Fruit fly (Drosophila melanogaster) whole organism, embryonic: Measurements from ENCODE around the gene CG10669.

Experiments
- BEAF-32 ChIP-seq: fragments of 200-800 bp; sonication (Bioruptor generic); optimal IDR thresholded peaks from 3 replicates; lab custom pipeline; 2017; ENCODE audit warnings: missing biosample characterization, missing genetic modification characterization, mild to moderate bottlenecking, moderate library complexity, missing genetic modification reagents
- Blimp-1 ChIP-seq: fragments of 200-800 bp; sonication (Bioruptor generic); optimal IDR thresholded peaks from 3 replicates; lab custom pipeline; 2018; ENCODE audit warnings: missing biosample characterization, missing genetic modification characterization, mild to moderate bottlenecking, moderate library complexity, missing genetic modification reagents
- CG12071 ChIP-seq: fragments of 200-800 bp; sonication (Bioruptor generic); optimal IDR thresholded peaks from 3 replicates; lab custom pipeline; 2018; ENCODE audit warnings: missing biosample characterization, mild to moderate bottlenecking, missing genetic modification characterization
- CG13296 ChIP-seq: fragments of 200-800 bp; sonication (Bioruptor generic); optimal IDR thresholded peaks from 3 replicates; lab custom pipeline; 2018; ENCODE audit warnings: missing biosample characterization, mild to moderate bottlenecking, missing genetic modification characterization
- CG13894 ChIP-seq: fragments of 200-800 bp; sonication (Bioruptor generic); optimal IDR thresholded peaks from 3 replicates; lab custom pipeline; 2018; ENCODE audit warnings: missing biosample characterization, mild to moderate bottlenecking, missing genetic modification characterization, moderate library complexity
- CG14965 ChIP-seq: fragments of 200-800 bp; sonication (Bioruptor generic); optimal IDR thresholded peaks from 2 replicates; lab custom pipeline; 2016; ENCODE audit warnings: missing biosample characterization, missing genetic modification characterization, borderline replicate concordance
- CG15011 ChIP-seq: fragments of 200-800 bp; sonication (Bioruptor generic); optimal IDR thresholded peaks from 3 replicates; lab custom pipeline; 2018; ENCODE audit warnings: missing biosample characterization, mild to moderate bottlenecking, missing genetic modification characterization
- CG17829 ChIP-seq: fragments of 200-800 bp; optimal IDR thresholded peaks from 2 replicates; lab custom pipeline; 2019; ENCODE audit warnings: missing biosample characterization, mild to moderate bottlenecking, missing genetic modification characterization, moderate library complexity
- CG18011 ChIP-seq: fragments of 200-800 bp; sonication (Bioruptor generic); optimal IDR thresholded peaks from 2 replicates; lab custom pipeline; 2017; ENCODE audit warnings: missing biosample characterization, missing genetic modification characterization, mild to moderate bottlenecking, moderate library complexity, missing genotype
- CG2120 ChIP-seq: fragments of 200-800 bp; sonication (Bioruptor generic); optimal IDR thresholded peaks from 3 replicates; lab custom pipeline; 2016; ENCODE audit warnings: missing biosample characterization, missing genetic modification characterization
- CG2678 ChIP-seq: fragments of 200-800 bp; sonication (Bioruptor generic); optimal IDR thresholded peaks from 3 replicates; lab custom pipeline; 2019; ENCODE audit warnings: missing biosample characterization, mild to moderate bottlenecking, missing genetic modification characterization, moderate library complexity
- CG3281 ChIP-seq: fragments of 200-800 bp; sonication (Bioruptor generic); optimal IDR thresholded peaks from 3 replicates; lab custom pipeline; 2017; ENCODE audit warnings: missing biosample characterization, mild to moderate bottlenecking, missing genetic modification characterization
- CG34376 ChIP-seq: fragments of 200-800 bp; sonication (Bioruptor generic); optimal IDR thresholded peaks from 2 replicates; lab custom pipeline; 2018; ENCODE audit warnings: missing biosample characterization, mild to moderate bottlenecking, missing genetic modification characterization
- CG42726 ChIP-seq: fragments of 200-800 bp; sonication (Bioruptor generic); IDR thresholded peaks from 2 replicates; pipeline ENCODE4 v1.3.6; 2022; ENCODE audit warnings: missing biosample characterization, missing genetic modification characterization; ENCODE audit not compliant: partially characterized antibody
- CG5953 ChIP-seq: fragments of 200-800 bp; sonication (Bioruptor generic); IDR thresholded peaks from 2 replicates; pipeline ENCODE4 v1.3.6; 2022; ENCODE audit warnings: missing biosample characterization, missing genetic modification characterization
- CrebB ChIP-seq: fragments of 200-800 bp; sonication (Bioruptor generic); optimal IDR thresholded peaks from 3 replicates; lab custom pipeline; 2018; ENCODE audit warnings: missing biosample characterization, mild to moderate bottlenecking, missing genetic modification characterization
- D19A ChIP-seq: fragments of 200-800 bp; optimal IDR thresholded peaks from 3 replicates; lab custom pipeline; 2019; ENCODE audit warnings: missing biosample characterization, mild to moderate bottlenecking, missing genetic modification characterization, moderate library complexity
- D19B ChIP-seq: fragments of 200-800 bp; sonication (Bioruptor generic); optimal IDR thresholded peaks from 2 replicates; lab custom pipeline; 2017; ENCODE audit warnings: missing biosample characterization, mild to moderate bottlenecking, missing genetic modification characterization
- Dip2 ChIP-seq: fragments of 200-800 bp; sonication (Bioruptor generic); IDR thresholded peaks from 2 replicates; pipeline ENCODE4 v1.3.6; 2022; ENCODE audit warnings: missing biosample characterization, missing genetic modification characterization
- Dll ChIP-seq: fragments of 200-800 bp; sonication (Bioruptor generic); IDR thresholded peaks from 4 replicates; pipeline ENCODE4 v1.3.6; 2022; ENCODE audit warnings: missing biosample characterization, missing genetic modification characterization; ENCODE audit not compliant: partially characterized antibody
- Eip74EF ChIP-seq, 2 experiments: fragments of 200-800 bp in 1 of 2; fragments of >200 bp in 1 of 2; sonication (Bioruptor generic) in 1 of 2; optimal IDR thresholded peaks; 2 replicates each; lab custom pipeline; 2017 to 2019; ENCODE audit warnings: missing biosample characterization in 2 of 2, missing genetic modification characterization in 2 of 2, mild to moderate bottlenecking in 1 of 2, moderate library complexity in 1 of 2
- GATAe ChIP-seq: fragments of 200-800 bp; sonication (Bioruptor generic); conservative IDR thresholded peaks from 2 replicates; pipeline ENCODE4 v1.3.6; 2022; ENCODE audit warnings: missing biosample characterization, missing genetic modification characterization
- HLHmδ ChIP-seq: fragments of 200-800 bp; sonication (Bioruptor generic); optimal IDR thresholded peaks from 2 replicates; lab custom pipeline; 2018; ENCODE audit warnings: missing biosample characterization, mild to moderate bottlenecking, missing genetic modification characterization, moderate library complexity
- Hsf ChIP-seq: fragments of 200-800 bp; sonication (Bioruptor generic); optimal IDR thresholded peaks from 3 replicates; lab custom pipeline; 2016; ENCODE audit warnings: missing biosample characterization, missing genetic modification characterization
- Lim3 ChIP-seq: fragments of 200-800 bp; sonication (Bioruptor generic); IDR thresholded peaks from 2 replicates; pipeline ENCODE4 v1.3.6; 2022; ENCODE audit warnings: missing biosample characterization, missing genetic modification characterization
- Meics ChIP-seq: fragments of 200-800 bp; sonication (Bioruptor generic); optimal IDR thresholded peaks from 2 replicates; lab custom pipeline; 2017; ENCODE audit warnings: missing biosample characterization, mild to moderate bottlenecking, missing genetic modification characterization
- Oaz ChIP-seq: fragments of 200-800 bp; sonication (Bioruptor generic); IDR thresholded peaks from 2 replicates; pipeline ENCODE4 v1.3.6; 2022; ENCODE audit warnings: missing biosample characterization, missing genetic modification characterization
- Pdp1 ChIP-seq, 2 experiments: fragments of 200-800 bp; sonication (Bioruptor generic); optimal IDR thresholded peaks; 3 replicates each; lab custom pipeline; 2016; ENCODE audit warnings: missing biosample characterization in 2 of 2, missing genetic modification characterization in 2 of 2, mild to moderate bottlenecking in 1 of 2, moderate library complexity in 1 of 2
- Rx ChIP-seq: fragments of 200-800 bp; sonication (Bioruptor generic); IDR thresholded peaks from 2 replicates; pipeline ENCODE4 v1.3.6; 2022; ENCODE audit warnings: missing biosample characterization, missing genetic modification characterization
- YL-1 ChIP-seq: fragments of 200-800 bp; sonication (Bioruptor generic); optimal IDR thresholded peaks from 3 replicates; lab custom pipeline; 2017; ENCODE audit warnings: missing biosample characterization, mild to moderate bottlenecking, missing genetic modification characterization
- aop ChIP-seq: fragments of 200-800 bp; sonication (Bioruptor generic); IDR thresholded peaks from 2 replicates; pipeline ENCODE4 v1.3.6; 2022; ENCODE audit warnings: missing biosample characterization, missing genetic modification characterization
- ato ChIP-seq: fragments of 200-800 bp; sonication (Bioruptor generic); IDR thresholded peaks from 2 replicates; pipeline ENCODE4 v1.3.6; 2022; ENCODE audit warnings: missing biosample characterization, missing genetic modification characterization; ENCODE audit not compliant: partially characterized antibody
- cad ChIP-seq: fragments of >200 bp; optimal IDR thresholded peaks from 2 replicates; lab custom pipeline; 2017; ENCODE audit warnings: missing biosample characterization, missing genetic modification characterization
- emc ChIP-seq: fragments of 200-800 bp; sonication (Bioruptor generic); optimal IDR thresholded peaks from 2 replicates; lab custom pipeline; 2016; ENCODE audit warnings: missing biosample characterization, missing genetic modification characterization
- esg ChIP-seq: fragments of 200-800 bp; sonication (Bioruptor generic); conservative IDR thresholded peaks from 2 replicates; pipeline ENCODE4 v1.3.6; 2022; ENCODE audit warnings: missing biosample characterization, missing genetic modification characterization
- exex ChIP-seq: fragments of 200-800 bp; sonication (Bioruptor generic); optimal IDR thresholded peaks from 4 replicates; lab custom pipeline; 2018; ENCODE audit warnings: missing biosample characterization, mild to moderate bottlenecking, missing genetic modification characterization, moderate library complexity
- grn ChIP-seq: fragments of 200-800 bp; sonication (Bioruptor generic); optimal IDR thresholded peaks from 3 replicates; lab custom pipeline; 2017; ENCODE audit warnings: missing biosample characterization, missing genetic modification characterization
- gsb-n ChIP-seq: fragments of 200-800 bp; sonication (Bioruptor generic); optimal IDR thresholded peaks from 3 replicates; lab custom pipeline; 2018; ENCODE audit warnings: missing biosample characterization, mild to moderate bottlenecking, missing genetic modification characterization
- luna ChIP-seq: fragments of 200-800 bp; sonication (Bioruptor generic); optimal IDR thresholded peaks from 2 replicates; lab custom pipeline; 2016; ENCODE audit warnings: missing biosample characterization, missing genetic modification characterization
- mirr ChIP-seq: fragments of 200-800 bp; sonication (Bioruptor generic); optimal IDR thresholded peaks from 3 replicates; lab custom pipeline; 2018; ENCODE audit warnings: missing biosample characterization, mild to moderate bottlenecking, missing genetic modification characterization
- prd ChIP-seq, 3 experiments: fragments of >200 bp in 2 of 3; fragments of 200-800 bp in 1 of 3; sonication (Bioruptor generic) in 1 of 3; optimal IDR thresholded peaks in 2 of 3; IDR thresholded peaks in 1 of 3; 2 replicates in 2 of 3; 3 replicates in 1 of 3; pipeline versions ENCODE4 v1.3.6 to Lab custom; 2017 to 2022; ENCODE audit warnings: missing biosample characterization in 1 of 3, missing genetic modification characterization in 1 of 3
- run ChIP-seq: fragments of 200-800 bp; sonication (Bioruptor generic); optimal IDR thresholded peaks from 3 replicates; lab custom pipeline; 2018; ENCODE audit warnings: missing biosample characterization, mild to moderate bottlenecking, missing genetic modification characterization
- schlank ChIP-seq: fragments of 200-800 bp; sonication (Bioruptor generic); optimal IDR thresholded peaks from 2 replicates; lab custom pipeline; 2018; ENCODE audit warnings: missing biosample characterization, mild to moderate bottlenecking, missing genetic modification characterization
- sd ChIP-seq: fragments of 200-800 bp; sonication (Bioruptor generic); optimal IDR thresholded peaks from 3 replicates; lab custom pipeline; 2018; ENCODE audit warnings: missing biosample characterization, mild to moderate bottlenecking, missing genetic modification characterization, moderate library complexity
- slbo ChIP-seq: fragments of 200-800 bp; sonication (Bioruptor generic); IDR thresholded peaks from 2 replicates; pipeline ENCODE4 v1.3.6; 2022; ENCODE audit warnings: missing biosample characterization, missing genetic modification characterization
- slp2 ChIP-seq: fragments of 200-800 bp; sonication (Bioruptor generic); optimal IDR thresholded peaks from 2 replicates; lab custom pipeline; 2016; ENCODE audit warnings: missing biosample characterization, missing genetic modification characterization
- sug ChIP-seq: fragments of 200-800 bp; optimal IDR thresholded peaks from 2 replicates; lab custom pipeline; 2019; ENCODE audit warnings: missing biosample characterization, mild to moderate bottlenecking, missing genetic modification characterization, moderate library complexity
- z ChIP-seq: fragments of 200-800 bp; sonication (Bioruptor generic); IDR thresholded peaks from 3 replicates; pipeline ENCODE4 v1.3.6; 2022; ENCODE audit warnings: missing biosample characterization, missing genetic modification characterization

Gene CG10669

dm6 chr3R:25320898-25321297 is 14.1 kb downstream of the CG10669 start (continued):
- no peak for TF ChIP-seq cad (GFP tag; lab: Kevin White, UChicago)
- no peak for TF ChIP-seq YL-1 (GFP tag; lab: Kevin White, UChicago)
- no peak for TF ChIP-seq BEAF-32
- TF ChIP-seq z (GFP tag; lab: Robert Waterston, UW): no peak
- no peak for TF ChIP-seq CG42726 (GFP tag; lab: Robert Waterston, UW)
- peak; percentile 91 for TF ChIP-seq sd
- peak; percentile 69 for TF ChIP-seq grn (GFP tag; lab: Kevin White, UChicago)
- no peak for TF ChIP-seq Dll (GFP tag; lab: Robert Waterston, UW)
- no peak for TF ChIP-seq CG14965
- no peak for TF ChIP-seq D19A (tag; lab: Kevin White, UChicago)
- no peak for TF ChIP-seq HLHmδ (GFP tag; lab: Kevin White, UChicago)
- TF ChIP-seq Rx (GFP tag; lab: Robert Waterston, UW): no peak
- TF ChIP-seq exex (tag; lab: Kevin White, UChicago): peak; percentile 84
- no peak for TF ChIP-seq ato (GFP tag; lab: Robert Waterston, UW)
- TF ChIP-seq GATAe (GFP tag; lab: Robert Waterston, UW): 0 out of 2 replicates have a peak, but pooled peaks have one; percentile 40
- TF ChIP-seq CG17829 (tag; lab: Kevin White, UChicago): no peak
- no peak for TF ChIP-seq emc
- no peak for TF ChIP-seq luna
- TF ChIP-seq Lim3 (GFP tag; lab: Robert Waterston, UW): 0 out of 2 replicates have a peak, but pooled peaks have one; percentile 26
- no peak for TF ChIP-seq CG18011 (GFP tag; lab: Kevin White, UChicago)

- TF ChIP-seq CG12071 (GFP tag; lab: Kevin White, UChicago) (peak; percentile 20), Meics (no peak), luna (no peak), CG34376 (peak; percentile 3), mirr (peak; percentile 30), Eip74EF (GFP tag; optimal IDR thresholded peaks at IDR 0.05; lab: Kevin White, UChicago) (peak in 1 of 2 experiments; percentile 7), CG13894 (tag; lab: Kevin White, UChicago) (peak; percentile 67), CG13296 (GFP tag; lab: Kevin White, UChicago) (peak; percentile 46), CrebB (tag; lab: Kevin White, UChicago) (no peak), CG2120 (no peak), CG2678 (peak; percentile 43), D19B (GFP tag; lab: Kevin White, UChicago) (peak; percentile 86), sug (tag; lab: Kevin White, UChicago) (peak; percentile 69), Pdp1 (GFP tag; optimal IDR thresholded peaks at IDR 0.05; lab: Kevin White, UChicago) (peak in 1 of 2 experiments; percentile 54), CG3281 (GFP tag; lab: Kevin White, UChicago) (peak; percentile 1)
Observed at dm6 chr3R:25320051-25320705, 14.9 kb downstream of the CG10669 start, which contains the start of gene CG10560. Gene CG10560, minus strand, starts transcription at chr3R:25320101.

dm6 chr3R:25318011-25318410 is 17.0 kb downstream of the CG10669 start, which contains the start of gene CG10553:
Gene CG10553, minus strand, starts transcription at chr3R:25318111.
- TF ChIP-seq CG5953 (GFP tag; lab: Robert Waterston, UW) (no peak), gsb-n (tag; lab: Kevin White, UChicago) (no peak), CG15011 (GFP tag; lab: Kevin White, UChicago) (no peak), aop (GFP tag; lab: Robert Waterston, UW) (no peak), Hsf (GFP tag; lab: Kevin White, UChicago) (no peak), slp2 (GFP tag; lab: Kevin White, UChicago) (no peak), Dip2 (GFP tag; lab: Robert Waterston, UW) (no peak), Blimp-1 (no peak), run (tag; lab: Kevin White, UChicago) (no peak), Oaz (GFP tag; lab: Robert Waterston, UW) (no peak), slbo (GFP tag; lab: Robert Waterston, UW) (no peak), schlank (tag; lab: Kevin White, UChicago) (no peak), esg (GFP tag; lab: Robert Waterston, UW) (no peak), prd (optimal IDR thresholded peaks at IDR 0.05; lab: Kevin White, UChicago) (no peak), prd (GFP tag; IDR thresholded peaks at IDR 0.05; lab: Robert Waterston, UW) (no peak)
